Worm (Caenorhabditis elegans): ENCODE results near the gene H21P03.10.

DNA sequence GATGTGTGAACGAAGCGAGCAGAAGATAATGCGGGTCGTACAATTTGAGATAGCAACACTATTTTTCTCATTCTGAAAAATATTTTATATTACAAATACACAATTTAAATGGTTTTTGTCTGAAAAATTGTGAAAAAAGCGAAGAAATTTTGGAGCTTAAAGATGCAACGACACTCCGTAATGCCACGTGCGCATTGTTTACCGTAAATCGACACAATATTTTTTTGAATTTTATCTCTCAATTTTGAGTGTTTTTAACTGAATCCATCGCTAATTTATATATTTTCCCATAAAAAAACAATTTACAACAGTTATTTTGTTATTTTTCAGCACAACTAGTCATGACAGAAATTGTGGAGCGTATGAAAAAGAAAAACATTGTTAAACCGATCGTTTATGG, 20.4 kb downstream of the H21P03.10 start, which contains the start of the genes M04B2.4 and gfl-1:
- TF ChIP-seq nhr-12 (tag; optimal IDR thresholded peaks at IDR 0.05) (no peak), ztf-11 (tag; optimal IDR thresholded peaks at IDR 0.05) (no peak)
